Worm (Caenorhabditis elegans) whole organism, late embryonic: ENCODE data around the gene B0250.7.

Experiments used
- K02D7.2 ChIP-seq: sonication (generic microtip); optimal IDR thresholded peaks from 2 replicates; lab custom pipeline; 2017; ENCODE audit warnings: mild to moderate bottlenecking, missing genetic modification characterization, missing compliant biosample characterization
- K09A11.1 ChIP-seq: sonication (generic microtip); optimal IDR thresholded peaks from 2 replicates; lab custom pipeline; 2017; ENCODE audit warnings: antibody characterized with exemption, mild to moderate bottlenecking, missing genetic modification characterization, missing compliant biosample characterization; ENCODE audit not compliant: insufficient read depth
- Y22D7AL.16 ChIP-seq: sonication (generic microtip); optimal IDR thresholded peaks from 2 replicates; lab custom pipeline; 2016; ENCODE audit warnings: missing genetic modification characterization, missing compliant biosample characterization
- ahr-1 ChIP-seq: sonication (generic microtip); optimal IDR thresholded peaks from 2 replicates; lab custom pipeline; 2016; ENCODE audit warnings: missing genetic modification characterization, missing compliant biosample characterization
- ceh-14 ChIP-seq: sonication (generic microtip); optimal IDR thresholded peaks from 2 replicates; lab custom pipeline; 2016; ENCODE audit warnings: missing genotype, missing genetic modification characterization, missing compliant biosample characterization
- ceh-18 ChIP-seq: sonication (generic microtip); optimal IDR thresholded peaks from 2 replicates; lab custom pipeline; 2016; ENCODE audit warnings: missing genetic modification characterization, missing compliant biosample characterization
- ceh-19 ChIP-seq: fragments of 200-800 bp; sonication (Bioruptor generic); optimal IDR thresholded peaks from 2 replicates; lab custom pipeline; 2018; ENCODE audit warnings: mild to moderate bottlenecking, missing genetic modification characterization, missing compliant biosample characterization
- ceh-22 ChIP-seq: sonication (generic microtip); optimal IDR thresholded peaks from 2 replicates; lab custom pipeline; 2017; ENCODE audit warnings: missing biosample characterization, missing genetic modification characterization
- ceh-24 ChIP-seq: sonication (generic microtip); optimal IDR thresholded peaks from 2 replicates; lab custom pipeline; 2016; ENCODE audit warnings: mild to moderate bottlenecking, missing genetic modification characterization, missing compliant biosample characterization
- ceh-30 ChIP-seq: fragments of 150-350 bp; optimal IDR thresholded peaks from 2 replicates; lab custom pipeline; 2014; ENCODE audit warnings: missing biosample characterization, missing genetic modification characterization
- ceh-31 ChIP-seq: sonication (generic microtip); optimal IDR thresholded peaks from 2 replicates; lab custom pipeline; 2016; ENCODE audit warnings: missing genetic modification characterization, missing compliant biosample characterization
- ceh-34 ChIP-seq: sonication (generic microtip); optimal IDR thresholded peaks from 2 replicates; lab custom pipeline; 2016; ENCODE audit warnings: mild to moderate bottlenecking, missing genetic modification characterization, missing compliant biosample characterization
- ceh-45 ChIP-seq: fragments of 200-800 bp; sonication (Bioruptor generic); IDR thresholded peaks from 2 replicates; pipeline ENCODE4 v1.3.6; 2022; ENCODE audit warnings: missing genetic modification reagents, missing genetic modification characterization, missing compliant biosample characterization
- ceh-6 ChIP-seq: fragments of 200-800 bp; sonication (Bioruptor generic); optimal IDR thresholded peaks from 2 replicates; lab custom pipeline; 2018; ENCODE audit warnings: mild to moderate bottlenecking, missing genetic modification characterization, missing compliant biosample characterization
- dmd-4 ChIP-seq: sonication (generic microtip); optimal IDR thresholded peaks from 2 replicates; lab custom pipeline; 2016; ENCODE audit warnings: borderline replicate concordance, missing genetic modification characterization, missing compliant biosample characterization
- dve-1 ChIP-seq: sonication (generic microtip); optimal IDR thresholded peaks from 2 replicates; lab custom pipeline; 2017; ENCODE audit warnings: antibody characterized with exemption, mild to moderate bottlenecking, missing genetic modification characterization, missing compliant biosample characterization
- elt-2 ChIP-seq: sonication (generic microtip); optimal IDR thresholded peaks from 2 replicates; lab custom pipeline; 2016; ENCODE audit warnings: missing genetic modification reagents, missing genetic modification characterization, missing compliant biosample characterization
- elt-4 ChIP-seq: sonication (generic microtip); optimal IDR thresholded peaks from 2 replicates; lab custom pipeline; 2016; ENCODE audit warnings: missing genetic modification characterization, missing compliant biosample characterization
- ets-4 ChIP-seq: sonication (generic microtip); optimal IDR thresholded peaks from 2 replicates; lab custom pipeline; 2016; ENCODE audit warnings: missing genetic modification characterization, missing compliant biosample characterization
- fkh-6 ChIP-seq: sonication (generic microtip); optimal IDR thresholded peaks from 2 replicates; lab custom pipeline; 2016; ENCODE audit warnings: missing genetic modification characterization, missing compliant biosample characterization
- gmeb-2 ChIP-seq: sonication (generic microtip); optimal IDR thresholded peaks from 2 replicates; lab custom pipeline; 2016; ENCODE audit warnings: missing genetic modification characterization, inconsistent platforms, missing compliant biosample characterization
- lim-6 ChIP-seq: sonication (generic microtip); optimal IDR thresholded peaks from 2 replicates; lab custom pipeline; 2016; ENCODE audit warnings: missing genetic modification characterization, missing compliant biosample characterization
- mec-3 ChIP-seq: sonication (generic microtip); optimal IDR thresholded peaks from 2 replicates; lab custom pipeline; 2016; ENCODE audit warnings: borderline replicate concordance, missing genetic modification characterization, missing compliant biosample characterization
- nfya-1 ChIP-seq: sonication (generic microtip); optimal IDR thresholded peaks from 2 replicates; lab custom pipeline; 2017; ENCODE audit warnings: missing genetic modification characterization, mild to moderate bottlenecking, missing compliant biosample characterization, antibody characterized with exemption, moderate library complexity
- npax-4 ChIP-seq: sonication (generic microtip); optimal IDR thresholded peaks from 2 replicates; lab custom pipeline; 2016; ENCODE audit warnings: missing genetic modification characterization, missing compliant biosample characterization
- odd-2 ChIP-seq: sonication (generic microtip); optimal IDR thresholded peaks from 2 replicates; lab custom pipeline; 2017; ENCODE audit warnings: antibody characterized with exemption, mild to moderate bottlenecking, missing genetic modification characterization, missing compliant biosample characterization
- pag-3 ChIP-seq: sonication (generic microtip); optimal IDR thresholded peaks from 2 replicates; lab custom pipeline; 2016; ENCODE audit warnings: missing compliant biosample characterization, missing genetic modification characterization, borderline replicate concordance
- pat-9 ChIP-seq: fragments of 200-800 bp; sonication (Bioruptor generic); optimal IDR thresholded peaks from 2 replicates; lab custom pipeline; 2018; ENCODE audit warnings: mild to moderate bottlenecking, missing genetic modification characterization, moderate library complexity, missing compliant biosample characterization
- pax-1 ChIP-seq: fragments of 150-350 bp; optimal IDR thresholded peaks from 2 replicates; lab custom pipeline; 2014; ENCODE audit warnings: missing biosample characterization, missing genetic modification characterization
- pha-2 ChIP-seq: sonication (generic microtip); optimal IDR thresholded peaks from 2 replicates; lab custom pipeline; 2017; ENCODE audit warnings: mild to moderate bottlenecking, missing genetic modification characterization, missing compliant biosample characterization
- pqm-1 ChIP-seq: sonication (generic microtip); optimal IDR thresholded peaks from 2 replicates; lab custom pipeline; 2016; ENCODE audit warnings: missing genetic modification characterization, missing compliant biosample characterization
- pros-1 ChIP-seq: fragments of 150-350 bp; optimal IDR thresholded peaks from 2 replicates; lab custom pipeline; 2014; ENCODE audit warnings: missing biosample characterization, missing genetic modification reagents, missing genetic modification characterization
- sox-4 ChIP-seq: sonication (generic microtip); optimal IDR thresholded peaks from 2 replicates; lab custom pipeline; 2017; ENCODE audit warnings: mild to moderate bottlenecking, missing genetic modification characterization, inconsistent platforms, missing compliant biosample characterization
- tbx-2 ChIP-seq: sonication (generic microtip); optimal IDR thresholded peaks from 2 replicates; lab custom pipeline; 2016; ENCODE audit warnings: missing genetic modification characterization, missing compliant biosample characterization
- unc-86 ChIP-seq: sonication (generic microtip); optimal IDR thresholded peaks from 2 replicates; lab custom pipeline; 2016; ENCODE audit warnings: missing genetic modification characterization, missing compliant biosample characterization
- ztf-16 ChIP-seq: sonication (generic microtip); optimal IDR thresholded peaks from 2 replicates; lab custom pipeline; 2017; ENCODE audit warnings: missing genetic modification characterization, missing compliant biosample characterization

The B0250.7 gene

ce11 chrV:20453084-20453483, 22.8 kb downstream of the B0250.7 start, which contains the start of gene F48F5.6:
Gene F48F5.6, minus strand, starts transcription at chrV:20453184.
- no peak for TF ChIP-seq pag-3 (tag; lab: Kevin White, UChicago)
- no peak for TF ChIP-seq pax-1 (tag; lab: Kevin White, UChicago)
- no peak for TF ChIP-seq mec-3 (tag; lab: Kevin White, UChicago)
- no peak for TF ChIP-seq elt-2 (tag; lab: Kevin White, UChicago)
- no peak for TF ChIP-seq odd-2
- TF ChIP-seq dve-1 (tag; lab: Kevin White, UChicago) = no peak
- no peak for TF ChIP-seq ceh-19 (GFP tag; lab: Kevin White, UChicago)
- TF ChIP-seq ceh-30 (tag; lab: Kevin White, UChicago) = no peak
- no peak for TF ChIP-seq ceh-14
- TF ChIP-seq ahr-1 (tag; lab: Kevin White, UChicago) = no peak
- no peak for TF ChIP-seq sox-4 (tag; lab: Kevin White, UChicago)
- TF ChIP-seq ceh-34 (tag; lab: Kevin White, UChicago) = no peak
- TF ChIP-seq ceh-31 (tag; lab: Kevin White, UChicago) = no peak
- no peak for TF ChIP-seq ceh-22
- TF ChIP-seq ztf-16 (tag; lab: Kevin White, UChicago) = no peak

DNA sequence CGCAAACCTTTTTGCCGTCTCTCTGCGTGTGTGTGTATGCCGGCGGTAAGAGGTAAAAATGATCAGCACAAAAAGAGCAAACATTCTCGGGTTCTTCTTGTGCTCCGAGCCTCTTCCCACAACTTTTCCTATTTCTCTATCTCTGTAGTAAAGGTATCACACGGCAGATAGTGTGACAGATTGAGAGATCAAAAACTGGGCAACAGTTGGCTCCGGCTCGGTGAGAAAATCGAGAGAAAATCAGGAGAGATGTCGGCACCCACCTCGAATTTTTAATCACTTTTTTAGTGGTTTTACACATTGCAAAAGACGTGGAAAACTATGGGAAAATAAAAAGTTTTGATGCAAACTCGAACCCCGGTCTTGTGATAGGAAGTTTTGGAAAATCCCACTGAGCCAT, 24.1 kb downstream of the B0250.7 start:
- TF ChIP-seq ceh-18 (tag; lab: Kevin White, UChicago) (peak; percentile 37), mec-3 (tag; lab: Kevin White, UChicago) (no peak)
- TF ChIP-seq, all 69 proteins: peak for 1

DNA sequence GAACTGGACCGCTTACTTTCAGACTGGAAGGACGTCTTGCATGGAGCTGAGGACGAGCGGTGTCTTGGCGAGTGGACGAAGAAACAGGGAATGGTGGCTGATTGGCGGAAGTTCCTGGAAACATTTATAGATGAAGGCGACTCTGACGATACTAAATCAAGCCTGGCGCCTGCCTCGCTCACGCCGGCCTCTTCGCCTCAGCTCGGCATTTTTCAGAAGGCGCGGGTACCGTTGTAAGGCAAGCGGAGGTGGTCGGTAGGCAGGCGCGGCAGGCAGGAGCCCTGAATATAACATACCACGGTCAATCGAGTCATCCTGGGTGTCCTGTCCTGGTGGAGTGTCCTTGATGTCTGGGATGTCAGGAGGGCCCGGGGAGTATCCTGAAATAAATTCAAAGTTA, 30.0 kb downstream of the B0250.7 start:
- no peak for TF ChIP-seq K09A11.1 (tag; lab: Kevin White, UChicago)
- no peak for TF ChIP-seq ceh-34 (tag; lab: Kevin White, UChicago)
- no peak for TF ChIP-seq pha-2
- TF ChIP-seq pqm-1 = no peak
- no peak for TF ChIP-seq npax-4
- no peak for TF ChIP-seq mec-3 (tag; lab: Kevin White, UChicago)
- no peak for TF ChIP-seq ceh-24 (tag; lab: Kevin White, UChicago)
- TF ChIP-seq pat-9 = no peak
- TF ChIP-seq lim-6 (tag; lab: Kevin White, UChicago) = no peak
- no peak for TF ChIP-seq ets-4 (tag; lab: Kevin White, UChicago)
- TF ChIP-seq nfya-1 (tag; lab: Kevin White, UChicago) = no peak
- no peak for TF ChIP-seq K02D7.2
- TF ChIP-seq unc-86 (tag; lab: Kevin White, UChicago) = no peak
- no peak for TF ChIP-seq fkh-6 (tag; lab: Kevin White, UChicago)
- TF ChIP-seq gmeb-2 (tag; lab: Kevin White, UChicago) = no peak

DNA sequence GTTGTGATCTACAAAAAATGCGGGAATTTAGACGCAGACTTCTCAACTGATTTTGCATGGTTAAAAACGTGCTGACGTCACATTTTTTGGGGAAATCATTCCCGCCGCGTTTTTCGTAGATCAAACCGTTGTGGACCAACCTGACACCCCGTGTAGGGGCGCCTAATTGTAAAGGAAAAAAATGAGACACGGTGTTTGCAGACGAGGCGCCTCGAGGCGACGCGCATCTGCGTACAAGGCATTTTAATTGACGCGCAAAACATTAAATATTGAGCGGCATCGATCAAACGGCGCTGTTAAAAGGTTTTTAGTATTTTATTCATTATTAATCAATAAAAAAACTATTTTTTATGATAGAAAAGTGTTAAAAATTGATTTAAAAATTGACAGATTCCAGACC, 44.5 kb downstream of the B0250.7 start:
- peak; percentile 54 for TF ChIP-seq pha-2

DNA sequence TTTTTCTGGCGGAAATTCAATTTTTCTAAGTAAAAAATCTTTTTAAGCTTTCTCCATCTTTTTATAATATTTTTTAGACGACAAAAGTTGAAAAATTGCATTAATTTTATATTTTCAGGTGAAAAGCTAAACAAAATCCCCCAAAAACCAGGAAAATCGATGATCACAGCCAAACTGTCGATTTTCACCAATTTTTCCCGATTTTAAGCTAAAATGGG, 50.8 kb downstream of the B0250.7 start, which contains the start of the genes fce-2 and F48F5.8:
Gene fce-2, plus strand, starts transcription at position 119 of the 218 bp plus-strand sequence.
Gene F48F5.8, plus strand, starts transcription at position 160 of the 218 bp plus-strand sequence.
- TF ChIP-seq K02D7.2 (no peak), tbx-2 (no peak), Y22D7AL.16 (no peak), elt-4 (tag; lab: Kevin White, UChicago) (no peak), ceh-34 (tag; lab: Kevin White, UChicago) (no peak), dve-1 (tag; lab: Kevin White, UChicago) (no peak), dmd-4 (no peak), pros-1 (tag; lab: Kevin White, UChicago) (no peak), ceh-45 (no peak), ceh-6 (no peak), gmeb-2 (tag; lab: Kevin White, UChicago) (no peak), nfya-1 (tag; lab: Kevin White, UChicago) (no peak)
- TF ChIP-seq, all 69 proteins: peak for 0
